Worm (Caenorhabditis elegans) whole organism, L4 larva: ENCODE measurements around the gene T09F3.5.

Experiments
- D1046.2 ChIP-seq: fragments of 200-800 bp; sonication (Bioruptor generic); IDR thresholded peaks from 2 replicates; pipeline ENCODE4 v1.3.6; 2022; ENCODE audit warnings: missing genetic modification characterization, missing compliant biosample characterization
- F26F4.8 ChIP-seq: fragments of 200-800 bp; sonication (Bioruptor generic); conservative IDR thresholded peaks from 2 replicates; pipeline ENCODE4 v1.3.6; 2022; ENCODE audit warnings: missing genetic modification characterization, missing compliant biosample characterization
- F37D6.2 ChIP-seq: sonication (generic microtip); optimal IDR thresholded peaks from 2 replicates; lab custom pipeline; 2016; ENCODE audit warnings: mild to moderate bottlenecking, missing genetic modification characterization, missing compliant biosample characterization
- F44E2.7 ChIP-seq: fragments of 200-800 bp; sonication (Bioruptor generic); IDR thresholded peaks from 2 replicates; pipeline ENCODE4 v2.1.2; 2022; ENCODE audit warnings: missing genetic modification characterization, missing compliant biosample characterization
- R02D3.7 ChIP-seq: fragments of 150-350 bp; sonication (generic microtip); optimal IDR thresholded peaks from 3 replicates; lab custom pipeline; 2014; ENCODE audit warnings: missing biosample characterization, missing genetic modification characterization
- T20F7.1 ChIP-seq: fragments of 200-800 bp; sonication (Bioruptor generic); optimal IDR thresholded peaks from 2 replicates; lab custom pipeline; 2018; ENCODE audit warnings: mild to moderate bottlenecking, missing genetic modification characterization, missing compliant biosample characterization
- Y105C5A.15 ChIP-seq: fragments of 200-800 bp; sonication (Bioruptor generic); IDR thresholded peaks from 2 replicates; pipeline ENCODE4 v1.3.6; 2022; ENCODE audit warnings: missing genetic modification characterization, missing compliant biosample characterization
- Y5F2A.4 ChIP-seq: fragments of 200-800 bp; sonication (Bioruptor generic); optimal IDR thresholded peaks from 2 replicates; lab custom pipeline; 2018; ENCODE audit warnings: mild to moderate bottlenecking, missing genetic modification characterization, missing compliant biosample characterization
- Y75B8A.6 ChIP-seq: fragments of 200-800 bp; sonication (Bioruptor generic); IDR thresholded peaks from 2 replicates; pipeline ENCODE4 v1.3.6; 2022; ENCODE audit warnings: missing genetic modification reagents, missing genetic modification characterization, missing compliant biosample characterization
- aha-1 ChIP-seq: fragments of 150-350 bp; peaks from one replicate; lab custom pipeline; 2014; ENCODE audit warnings: missing biosample characterization, missing genetic modification characterization
- aly-2 ChIP-seq: sonication (generic microtip); optimal IDR thresholded peaks from 2 replicates; lab custom pipeline; 2018; ENCODE audit warnings: missing biosample characterization, missing genetic modification characterization
- ama-1 ChIP-seq: fragments of 150-350 bp; optimal IDR thresholded peaks from 2 replicates; lab custom pipeline; 2014; ENCODE audit warnings: inconsistent platforms, mixed read lengths
- arid-1 ChIP-seq: fragments of 200-800 bp; sonication (Bioruptor generic); conservative IDR thresholded peaks from 2 replicates; pipeline ENCODE4 v1.3.6; 2022; ENCODE audit warnings: missing genetic modification reagents, missing genetic modification characterization, missing compliant biosample characterization
- ceh-20 ChIP-seq: fragments of 200-800 bp; sonication (Bioruptor generic); IDR thresholded peaks from 2 replicates; pipeline ENCODE4 v1.3.6; 2022; ENCODE audit warnings: missing genetic modification reagents, missing genetic modification characterization, missing compliant biosample characterization
- ceh-32 ChIP-seq: sonication (generic microtip); optimal IDR thresholded peaks from 2 replicates; lab custom pipeline; 2016; ENCODE audit warnings: mild to moderate bottlenecking, missing genetic modification characterization, missing compliant biosample characterization; ENCODE audit not compliant: poor library complexity
- ceh-62 ChIP-seq: sonication (generic microtip); optimal IDR thresholded peaks from 2 replicates; lab custom pipeline; 2017; ENCODE audit warnings: missing biosample characterization, missing genetic modification characterization
- ceh-82 ChIP-seq: sonication (generic microtip); optimal IDR thresholded peaks from 2 replicates; lab custom pipeline; 2017; ENCODE audit warnings: missing biosample characterization, missing genetic modification characterization
- dmd-8 ChIP-seq: fragments of 200-800 bp; sonication (Bioruptor generic); IDR thresholded peaks from 2 replicates; pipeline ENCODE4 v1.3.6; 2022; ENCODE audit warnings: missing genetic modification characterization, missing compliant biosample characterization
- dve-1 ChIP-seq: sonication (generic microtip); optimal IDR thresholded peaks from 2 replicates; lab custom pipeline; 2017; ENCODE audit warnings: antibody characterized with exemption, mild to moderate bottlenecking, missing genetic modification characterization, missing compliant biosample characterization; ENCODE audit not compliant: insufficient read depth
- fos-1 ChIP-seq: fragments of 150-350 bp; optimal IDR thresholded peaks from 2 replicates; lab custom pipeline; 2014; ENCODE audit warnings: missing biosample characterization, missing genetic modification characterization
- gei-8 ChIP-seq: fragments of 200-800 bp; sonication (Bioruptor generic); optimal IDR thresholded peaks from 2 replicates; lab custom pipeline; 2018; ENCODE audit warnings: mild to moderate bottlenecking, missing genetic modification characterization, missing compliant biosample characterization
- hif-1 ChIP-seq, 2 experiments: sonication (generic microtip); optimal IDR thresholded peaks; 2 replicates each; lab custom pipeline; 2016 to 2017; ENCODE audit warnings: missing compliant biosample characterization in 2 of 2, missing genetic modification characterization in 2 of 2, missing genetic modification reagents in 2 of 2, missing genotype in 2 of 2, mild to moderate bottlenecking in 1 of 2
- hmg-1.1 ChIP-seq: fragments of 200-800 bp; sonication (Bioruptor generic); IDR thresholded peaks from 2 replicates; pipeline ENCODE4 v1.3.6; 2022; ENCODE audit warnings: missing genetic modification reagents, missing genetic modification characterization, missing compliant biosample characterization
- lin-1 ChIP-seq: fragments of 200-800 bp; sonication (Bioruptor generic); IDR thresholded peaks from 2 replicates; pipeline ENCODE4 v1.3.6; 2022; ENCODE audit warnings: missing genetic modification reagents, missing genetic modification characterization, missing compliant biosample characterization
- lin-13 ChIP-seq: fragments of 150-350 bp; optimal IDR thresholded peaks from 2 replicates; lab custom pipeline; 2014; ENCODE audit warnings: missing biosample characterization, missing genetic modification reagents, missing genetic modification characterization
- lin-15B ChIP-seq: fragments of 150-350 bp; sonication (generic microtip); optimal IDR thresholded peaks from 3 replicates; lab custom pipeline; 2014; ENCODE audit warnings: missing biosample characterization, missing genetic modification characterization
- lir-3 ChIP-seq: sonication (generic microtip); optimal IDR thresholded peaks from 2 replicates; lab custom pipeline; 2016; ENCODE audit warnings: mild to moderate bottlenecking, missing genetic modification characterization, missing compliant biosample characterization
- madf-9 ChIP-seq: fragments of 200-800 bp; sonication (Bioruptor generic); conservative IDR thresholded peaks from 2 replicates; pipeline ENCODE4 v1.3.6; 2022; ENCODE audit warnings: missing genetic modification reagents, missing genetic modification characterization, missing compliant biosample characterization
- mdt-29 ChIP-seq: fragments of 200-800 bp; sonication (Bioruptor generic); IDR thresholded peaks from 2 replicates; pipeline ENCODE4 v1.3.6; 2022; ENCODE audit warnings: missing genetic modification reagents, missing genetic modification characterization, missing compliant biosample characterization
- mep-1 ChIP-seq: fragments of 150-350 bp; sonication (generic microtip); optimal IDR thresholded peaks from 3 replicates; lab custom pipeline; 2014; ENCODE audit warnings: missing biosample characterization, missing genetic modification characterization
- mxl-3 ChIP-seq: fragments of 200-800 bp; sonication (Bioruptor generic); optimal IDR thresholded peaks from 2 replicates; lab custom pipeline; 2018; ENCODE audit warnings: mild to moderate bottlenecking, missing genetic modification characterization, missing compliant biosample characterization
- nhr-10 ChIP-seq: fragments of 150-350 bp; optimal IDR thresholded peaks from 2 replicates; lab custom pipeline; 2014; ENCODE audit warnings: missing biosample characterization, missing genetic modification characterization
- nhr-11 ChIP-seq: fragments of 150-350 bp; optimal IDR thresholded peaks from 2 replicates; lab custom pipeline; 2014; ENCODE audit warnings: missing biosample characterization, missing genetic modification characterization
- nhr-111 ChIP-seq: fragments of 200-800 bp; sonication (Bioruptor generic); optimal IDR thresholded peaks from 2 replicates; lab custom pipeline; 2018; ENCODE audit warnings: mild to moderate bottlenecking, missing genetic modification characterization, missing compliant biosample characterization
- nhr-237 ChIP-seq: sonication (generic microtip); optimal IDR thresholded peaks from 2 replicates; lab custom pipeline; 2017; ENCODE audit warnings: missing biosample characterization, missing genetic modification characterization
- nhr-25 ChIP-seq: sonication (generic microtip); optimal IDR thresholded peaks from 2 replicates; lab custom pipeline; 2017; ENCODE audit warnings: missing genetic modification characterization, mild to moderate bottlenecking, missing compliant biosample characterization, antibody characterized with exemption, moderate library complexity, borderline replicate concordance; ENCODE audit not compliant: insufficient read depth
- nhr-28 ChIP-seq: fragments of 150-350 bp; optimal IDR thresholded peaks from 2 replicates; lab custom pipeline; 2014; ENCODE audit warnings: missing biosample characterization, missing genetic modification characterization
- nhr-41 ChIP-seq: fragments of 200-800 bp; sonication (Bioruptor generic); IDR thresholded peaks from 2 replicates; pipeline ENCODE4 v1.3.6; 2022; ENCODE audit warnings: missing genetic modification reagents, missing genetic modification characterization, missing compliant biosample characterization
- nhr-42 ChIP-seq: fragments of 200-800 bp; sonication (Bioruptor generic); IDR thresholded peaks from 2 replicates; pipeline ENCODE4 v1.3.6; 2022; ENCODE audit warnings: missing genetic modification characterization, missing compliant biosample characterization
- nhr-76 ChIP-seq: fragments of 150-350 bp; optimal IDR thresholded peaks from 2 replicates; lab custom pipeline; 2014; ENCODE audit warnings: missing biosample characterization, missing genetic modification characterization
- nhr-77 ChIP-seq: fragments of 150-350 bp; optimal IDR thresholded peaks from 2 replicates; lab custom pipeline; 2014; ENCODE audit warnings: missing biosample characterization, missing genetic modification characterization
- pha-4 ChIP-seq, 2 experiments: fragments of 150-350 bp in 1 of 2; fragments of 200-800 bp in 1 of 2; sonication (Bioruptor generic) in 1 of 2; IDR thresholded peaks in 1 of 2; optimal IDR thresholded peaks in 1 of 2; 2 replicates each; pipeline versions ENCODE4 v1.3.6 to Lab custom; 2014 to 2022; ENCODE audit warnings: missing genetic modification characterization in 2 of 2, missing genetic modification reagents in 2 of 2, missing biosample characterization in 1 of 2, missing compliant biosample characterization in 1 of 2
- php-3 ChIP-seq: fragments of 200-800 bp; sonication (Bioruptor generic); IDR thresholded peaks from 2 replicates; pipeline ENCODE4 v1.3.6; 2022; ENCODE audit warnings: missing genetic modification reagents, missing genetic modification characterization, missing compliant biosample characterization
- rbr-2 ChIP-seq: sonication (generic microtip); optimal IDR thresholded peaks from 2 replicates; lab custom pipeline; 2016; ENCODE audit warnings: missing genotype, missing genetic modification characterization, missing compliant biosample characterization
- set-16 ChIP-seq: fragments of 200-800 bp; sonication (Bioruptor generic); IDR thresholded peaks from 2 replicates; pipeline ENCODE4 v1.3.6; 2022; ENCODE audit warnings: missing genetic modification reagents, missing genetic modification characterization, missing compliant biosample characterization
- snpc-1.2 ChIP-seq: fragments of 200-800 bp; sonication (Bioruptor generic); IDR thresholded peaks from 2 replicates; pipeline ENCODE4 v1.3.6; 2022; ENCODE audit warnings: missing genetic modification reagents, missing genetic modification characterization, missing compliant biosample characterization
- unc-62 ChIP-seq, 3 experiments: fragments of 150-350 bp in 1 of 3; sonication (generic microtip); optimal IDR thresholded peaks in 2 of 3; peaks in 1 of 3; 1 replicate in 1 of 3; 2 replicates in 2 of 3; lab custom pipeline; 2014 to 2017; ENCODE audit warnings: missing biosample characterization in 3 of 3, missing genetic modification characterization in 3 of 3, missing genetic modification reagents in 3 of 3, missing genotype in 1 of 3
- vab-7 ChIP-seq: fragments of 200-800 bp; sonication (Bioruptor generic); IDR thresholded peaks from 2 replicates; pipeline ENCODE4 v1.3.6; 2022; ENCODE audit warnings: missing genetic modification reagents, missing genetic modification characterization, missing compliant biosample characterization
- zfp-3 ChIP-seq: fragments of 200-800 bp; sonication (Bioruptor generic); conservative IDR thresholded peaks from 2 replicates; pipeline ENCODE4 v1.3.6; 2022; ENCODE audit warnings: missing genetic modification reagents, missing genetic modification characterization, missing compliant biosample characterization
- zip-2 ChIP-seq: fragments of 150-350 bp; optimal IDR thresholded peaks from 2 replicates; lab custom pipeline; 2014; ENCODE audit warnings: missing biosample characterization, missing genetic modification characterization

Gene T09F3.5

DNA sequence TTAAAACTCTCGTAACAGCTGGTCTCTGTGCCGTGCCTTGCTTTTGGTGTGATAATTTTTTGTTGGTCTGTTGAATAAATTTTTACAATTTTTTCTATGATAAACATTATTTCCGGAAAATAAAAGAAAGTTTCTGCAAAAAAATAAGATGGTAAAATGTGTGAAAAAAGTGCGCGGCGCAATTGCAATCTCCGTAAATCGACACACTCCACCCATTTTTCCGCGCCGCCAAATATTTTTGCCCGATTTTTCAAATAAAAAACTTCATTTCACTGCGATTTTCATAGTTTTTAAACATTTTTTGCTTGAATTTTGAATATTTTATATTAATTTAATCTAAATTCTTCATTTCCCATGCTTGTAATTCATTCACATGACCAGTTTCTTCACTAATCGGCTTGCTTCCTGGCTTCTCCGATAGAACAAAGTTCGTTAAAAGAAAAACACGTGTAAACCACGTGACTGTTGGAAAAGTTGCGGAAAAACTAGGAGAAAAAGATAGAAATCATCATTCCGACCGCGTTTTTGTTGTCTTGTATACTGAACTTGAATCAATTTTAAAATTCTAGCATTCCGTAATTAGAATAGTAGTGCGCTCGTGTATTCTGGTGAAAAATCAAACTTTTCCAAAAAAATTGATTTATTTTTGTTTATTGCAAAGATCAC lies 8.5 kb upstream of the T09F3.5 start (continued):
- TF ChIP-seq ama-1 (lab: Kevin White, UChicago) = peak; percentile 70
- no peak for TF ChIP-seq nhr-111
- TF ChIP-seq dve-1 (tag; lab: Kevin White, UChicago) = peak; percentile 87
- no peak for TF ChIP-seq nhr-41 (GFP tag; lab: Robert Waterston, UW)
- peak; percentile 53; the same call in 1 of the 2 replicates for TF ChIP-seq arid-1 (GFP tag; lab: Robert Waterston, UW)
- TF ChIP-seq lin-1 = no peak
- TF ChIP-seq nhr-10 (tag; lab: Kevin White, UChicago) = no peak
- peak; percentile 13 for TF ChIP-seq mxl-3 (GFP tag; lab: Kevin White, UChicago)
- TF ChIP-seq ceh-20 = no peak
- TF ChIP-seq php-3 (GFP tag; lab: Robert Waterston, UW) = no peak
- TF ChIP-seq gei-8 (GFP tag; lab: Kevin White, UChicago) = no peak
- TF ChIP-seq F26F4.8 (GFP tag; lab: Robert Waterston, UW) = no peak
- no peak for TF ChIP-seq nhr-25 (tag; lab: Kevin White, UChicago)
- no peak for TF ChIP-seq nhr-237
- TF ChIP-seq pha-4 (GFP tag; IDR thresholded peaks at IDR 0.05; lab: Robert Waterston, UW) = peak; percentile 40; the same call in 1 of the 2 replicates
- no peak for TF ChIP-seq pha-4 (tag; optimal IDR thresholded peaks at IDR 0.05; lab: Kevin White, UChicago)
- TF ChIP-seq snpc-1.2 (GFP tag; lab: Robert Waterston, UW) = no peak
- no peak for TF ChIP-seq Y75B8A.6 (GFP tag; lab: Robert Waterston, UW)
- TF ChIP-seq Y5F2A.4 (GFP tag; lab: Kevin White, UChicago) = no peak
- peak; percentile 76 for TF ChIP-seq aha-1
- TF ChIP-seq F37D6.2 (tag; lab: Kevin White, UChicago) = peak; percentile 14
- peak; percentile 67 for TF ChIP-seq rbr-2 (tag; lab: Kevin White, UChicago)
- peak; percentile 21 for TF ChIP-seq zip-2 (tag; lab: Kevin White, UChicago)
- TF ChIP-seq hif-1 (tag; optimal IDR thresholded peaks at IDR 0.05; lab: Kevin White, UChicago) = peak in 1 of 2 experiments; percentile 65
- TF ChIP-seq mep-1 (tag; lab: Kevin White, UChicago) = peak; percentile 93
- no peak for TF ChIP-seq nhr-11 (tag; lab: Kevin White, UChicago)
- peak; percentile 99 for TF ChIP-seq R02D3.7
- TF ChIP-seq D1046.2 = no peak
- no peak for TF ChIP-seq dmd-8 (GFP tag; lab: Robert Waterston, UW)
- TF ChIP-seq ceh-82 (tag; lab: Kevin White, UChicago) = no peak
- TF ChIP-seq aly-2 = no peak
- no peak for TF ChIP-seq lin-15B
- no peak for TF ChIP-seq ceh-62 (tag; lab: Kevin White, UChicago)
- TF ChIP-seq unc-62 (GFP tag; optimal IDR thresholded peaks at IDR 0.05 in 1 of 2; lab: Kevin White, UChicago) = no peak
- no peak for TF ChIP-seq unc-62 (tag; optimal IDR thresholded peaks at IDR 0.05; lab: Kevin White, UChicago)
- no peak for TF ChIP-seq lin-13 (GFP tag; lab: Kevin White, UChicago)
- TF ChIP-seq fos-1 (tag; lab: Kevin White, UChicago) = no peak
- TF ChIP-seq Y105C5A.15 = no peak
- peak; percentile 44; the same call in 1 of the 2 replicates for TF ChIP-seq vab-7 (GFP tag; lab: Robert Waterston, UW)
- peak; percentile 47; the same call in 1 of the 2 replicates for TF ChIP-seq hmg-1.1
- TF ChIP-seq zfp-3 (GFP tag; lab: Robert Waterston, UW) = no peak
- TF ChIP-seq madf-9 (GFP tag; lab: Robert Waterston, UW) = no peak
- TF ChIP-seq lir-3 (tag; lab: Kevin White, UChicago) = no peak
- no peak for TF ChIP-seq set-16 (GFP tag; lab: Robert Waterston, UW)
- TF ChIP-seq nhr-28 (tag; lab: Kevin White, UChicago) = peak; percentile 57
- TF ChIP-seq F44E2.7 = no peak
- TF ChIP-seq ceh-32 (tag; lab: Kevin White, UChicago) = no peak
- no peak for TF ChIP-seq nhr-76 (tag; lab: Kevin White, UChicago)
- no peak for TF ChIP-seq mdt-29 (GFP tag; lab: Robert Waterston, UW)
- TF ChIP-seq nhr-42 (GFP tag; lab: Robert Waterston, UW) = no peak
- TF ChIP-seq T20F7.1 (GFP tag; lab: Kevin White, UChicago) = peak; percentile 57
- peak; percentile 41 for TF ChIP-seq nhr-77 (tag; lab: Kevin White, UChicago)
